Worm (Caenorhabditis elegans): ENCODE data around the gene islo-1.

The islo-1 gene

DNA sequence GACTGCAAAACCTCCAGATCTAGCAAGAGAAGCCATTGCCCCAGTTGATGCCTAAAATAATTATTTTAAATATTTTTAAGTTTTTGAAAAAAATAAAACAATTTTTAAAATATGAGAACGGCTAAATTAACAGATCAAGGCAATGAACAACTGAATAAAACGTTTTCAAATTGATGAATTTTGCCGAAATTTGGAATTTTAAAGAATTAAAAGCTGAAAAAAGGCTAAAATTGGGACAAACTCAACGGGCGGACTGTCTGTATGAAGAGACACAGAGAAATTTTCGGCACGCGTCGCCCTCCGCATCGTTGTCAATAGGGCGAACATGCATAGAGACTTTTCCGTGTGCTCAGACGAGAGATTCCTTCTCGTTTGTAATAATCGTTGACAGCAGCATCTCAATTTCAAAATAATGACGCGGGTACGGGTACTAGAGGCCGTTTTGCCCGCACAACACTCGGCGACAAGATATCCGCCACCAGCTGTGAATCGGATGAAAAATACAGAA is at the start of gene islo-1, which contains the start of gene isp-1 (continued):
- TF ChIP-seq madf-6 (GFP tag; IDR thresholded peaks at IDR 0.05), result 0 out of 2 replicates have a peak, but pooled peaks have one; percentile 19
- TF ChIP-seq mcd-1 (GFP tag; IDR thresholded peaks at IDR 0.05), result peak; percentile 81
- peak; percentile 33 for TF ChIP-seq K12H6.12 (tag; optimal IDR thresholded peaks at IDR 0.05)
- peak; percentile 33 for TF ChIP-seq dpl-1 (GFP tag; optimal IDR thresholded peaks at IDR 0.05)
- no peak for TF ChIP-seq T26A5.8 (tag; optimal IDR thresholded peaks at IDR 0.05)
- TF ChIP-seq aptf-2 (GFP tag; conservative IDR thresholded peaks at IDR 0.05), result no peak

DNA sequence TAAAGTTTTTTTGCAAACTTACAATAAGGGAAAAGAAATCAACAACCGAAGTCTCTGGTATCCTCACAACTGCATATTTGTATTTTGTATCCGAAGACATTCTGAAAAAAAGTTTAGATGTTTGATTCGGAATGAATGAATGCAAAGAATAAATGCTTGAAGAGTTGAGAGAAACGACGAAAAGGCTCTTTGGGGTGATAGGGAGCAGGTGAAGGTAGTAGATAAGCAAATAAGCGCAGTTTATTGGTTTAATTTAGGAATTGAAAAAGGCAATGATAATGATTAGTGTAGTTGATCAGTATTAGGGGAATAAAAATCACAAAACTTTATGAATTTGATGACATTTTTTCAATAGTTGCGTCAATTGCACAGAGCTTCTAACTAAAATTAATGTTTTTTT is 49.6 kb upstream of the islo-1 start, which contains the start of gene nsy-7:
TSS of gene nsy-7 (minus strand) at position 101 of the 400 bp plus-strand sequence.
- TF ChIP-seq mcd-1 (GFP tag; IDR thresholded peaks at IDR 0.05), result no peak
- TF ChIP-seq egrh-3 (GFP tag; IDR thresholded peaks at IDR 0.05), result no peak
- no peak for TF ChIP-seq hsf-1 (GFP tag; IDR thresholded peaks at IDR 0.05)
- TF ChIP-seq hlh-12 (tag; optimal IDR thresholded peaks at IDR 0.05), result no peak
- TF ChIP-seq nfyb-1 (GFP tag; IDR thresholded peaks at IDR 0.05), result no peak

DNA sequence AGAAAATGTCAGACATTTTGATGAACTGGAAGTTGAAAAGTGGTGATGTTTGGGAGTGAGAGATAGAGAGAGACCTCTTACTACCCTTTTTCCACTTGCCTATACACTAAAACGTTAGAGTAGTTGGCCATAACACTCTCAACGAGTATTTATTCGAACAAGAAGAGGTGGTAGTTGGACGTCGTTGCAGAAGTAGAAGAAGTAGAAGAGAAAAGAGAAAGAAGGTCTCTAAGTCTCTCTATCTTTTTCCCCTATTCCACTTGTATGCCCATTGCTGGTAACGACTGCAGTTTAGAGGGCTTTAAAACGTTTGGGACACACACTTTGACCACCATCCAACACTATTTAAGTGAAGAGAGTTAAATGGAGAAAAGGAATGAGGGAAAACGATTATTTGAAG is 44.6 kb upstream of the islo-1 start:
- TF ChIP-seq ceh-100 (GFP tag; IDR thresholded peaks at IDR 0.05) (no peak), F10E7.11 (tag; optimal IDR thresholded peaks at IDR 0.05) (no peak), ceh-79 (tag; optimal IDR thresholded peaks at IDR 0.05) (no peak), F33H1.4 (GFP tag; IDR thresholded peaks at IDR 0.05) (no peak), hlh-12 (tag; optimal IDR thresholded peaks at IDR 0.05) (no peak), mel-28 (tag; optimal IDR thresholded peaks at IDR 0.05; ENCODE audit: borderline replicate concordance) (no peak), B0261.1 (tag; optimal IDR thresholded peaks at IDR 0.05) (no peak), B0336.3 (GFP tag; IDR thresholded peaks at IDR 0.05) (no peak), T07F8.4 (tag; optimal IDR thresholded peaks at IDR 0.05) (no peak), let-607 (tag; optimal IDR thresholded peaks at IDR 0.05) (no peak)

DNA sequence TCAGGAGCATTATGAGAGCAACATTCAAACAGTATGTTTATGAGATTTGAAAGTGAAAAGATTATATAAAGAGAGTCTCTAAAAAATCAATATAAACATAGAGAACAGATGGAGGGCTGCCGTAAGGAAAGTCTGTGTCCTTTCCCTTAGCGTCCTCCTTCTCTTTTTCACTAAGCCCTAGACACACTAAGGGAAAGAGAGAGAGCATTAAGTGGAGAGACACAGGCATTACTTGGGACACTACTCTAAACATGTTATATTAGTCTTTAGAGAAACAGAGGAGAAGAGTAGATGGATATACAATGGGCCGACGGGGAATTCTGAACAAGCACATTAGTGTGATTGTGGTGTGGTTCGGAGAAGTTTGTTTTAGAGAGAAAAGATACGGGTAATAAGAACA is 39.8 kb upstream of the islo-1 start:
- TF ChIP-seq repo-1 (tag; optimal IDR thresholded peaks at IDR 0.05) (no peak), D2030.7 (GFP tag; IDR thresholded peaks at IDR 0.05) (no peak), lin-54 (GFP tag; optimal IDR thresholded peaks at IDR 0.05) (no peak), hmg-20 (GFP tag; IDR thresholded peaks at IDR 0.05) (no peak), C06A6.2 (GFP tag; conservative IDR thresholded peaks at IDR 0.05) (no peak), nhr-120 (GFP tag; IDR thresholded peaks at IDR 0.05) (no peak), dpl-1 (GFP tag; optimal IDR thresholded peaks at IDR 0.05) (no peak), lin-40 (tag; optimal IDR thresholded peaks at IDR 0.05) (no peak), sdz-38 (tag; optimal IDR thresholded peaks at IDR 0.05) (no peak), egrh-3 (GFP tag; IDR thresholded peaks at IDR 0.05) (no peak), ceh-79 (tag; optimal IDR thresholded peaks at IDR 0.05) (no peak), ztf-6 (GFP tag; IDR thresholded peaks at IDR 0.05) (no peak)

DNA sequence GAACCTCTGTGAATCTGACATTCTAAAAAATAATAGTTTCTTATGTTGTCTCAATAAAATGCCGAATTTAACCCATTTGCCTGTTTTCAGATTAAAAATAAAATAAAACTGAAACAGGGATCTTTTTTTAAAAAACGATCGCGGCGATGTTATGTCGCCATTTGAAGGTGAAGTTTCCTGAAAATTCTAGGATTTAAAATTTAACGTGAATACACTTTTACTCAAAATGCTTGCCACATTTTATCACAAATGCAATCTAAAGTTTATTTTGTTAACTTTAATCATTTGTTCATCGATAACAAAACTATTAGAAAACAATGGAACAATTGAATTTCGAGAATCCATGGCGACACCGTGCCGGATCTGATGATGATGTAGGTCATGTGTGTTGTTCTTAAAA is 36.6 kb upstream of the islo-1 start, which contains the start of gene Y42H9AR.2:
TSS of gene Y42H9AR.2 (plus strand) at position 301 of the 400 bp plus-strand sequence.
- TF ChIP-seq ets-4 (GFP tag; optimal IDR thresholded peaks at IDR 0.05), result no peak
- no peak for TF ChIP-seq lin-40 (tag; optimal IDR thresholded peaks at IDR 0.05)
- no peak for TF ChIP-seq ceh-91 (GFP tag; IDR thresholded peaks at IDR 0.05)
- no peak for TF ChIP-seq Y53G8AR.9 (GFP tag; conservative IDR thresholded peaks at IDR 0.05)

DNA sequence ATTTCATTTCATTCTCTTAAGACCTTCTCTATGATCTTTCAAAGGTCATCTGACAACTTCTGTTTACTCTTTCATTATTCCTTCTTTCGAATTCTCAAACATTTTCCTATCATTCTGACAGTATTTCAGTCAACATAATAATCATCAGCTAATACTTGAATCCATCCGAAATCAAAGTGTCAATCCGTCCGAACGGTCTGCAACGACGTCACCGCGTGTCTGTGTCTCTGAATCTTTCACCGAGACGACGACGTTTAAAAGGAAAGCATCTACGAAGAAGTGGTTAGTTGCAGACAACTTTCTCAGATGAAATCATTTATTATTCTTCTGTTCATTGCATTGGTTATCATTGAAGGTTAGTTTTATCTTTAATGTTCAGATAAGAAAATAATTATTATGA is 34.0 kb upstream of the islo-1 start, which contains the start of gene Y42H9AR.5:
TSS of gene Y42H9AR.5 (plus strand) at position 301 of the 400 bp plus-strand sequence.
- no peak for TF ChIP-seq sea-2 (GFP tag; IDR thresholded peaks at IDR 0.05)
- TF ChIP-seq ceh-27 (GFP tag; optimal IDR thresholded peaks at IDR 0.05), result no peak
- TF ChIP-seq rcor-1 (GFP tag; IDR thresholded peaks at IDR 0.05), result no peak
- TF ChIP-seq C06A6.2 (GFP tag; conservative IDR thresholded peaks at IDR 0.05), result no peak
- TF ChIP-seq F49E8.2 (tag; optimal IDR thresholded peaks at IDR 0.05; ENCODE audit: insufficient read depth), result no peak
- TF ChIP-seq attf-5 (GFP tag; optimal IDR thresholded peaks at IDR 0.05), result no peak
- TF ChIP-seq sdz-38 (tag; optimal IDR thresholded peaks at IDR 0.05), result no peak
- no peak for TF ChIP-seq madf-3 (GFP tag; IDR thresholded peaks at IDR 0.05)
- TF ChIP-seq ets-4 (GFP tag; optimal IDR thresholded peaks at IDR 0.05), result no peak
- no peak for TF ChIP-seq let-607 (tag; optimal IDR thresholded peaks at IDR 0.05)
- no peak for TF ChIP-seq lsy-27 (tag; optimal IDR thresholded peaks at IDR 0.05; ENCODE audit: borderline replicate concordance, insufficient read depth)
- no peak for TF ChIP-seq snpc-3.4 (tag; optimal IDR thresholded peaks at IDR 0.05)
- no peak for TF ChIP-seq ceh-40 (GFP tag; IDR thresholded peaks at IDR 0.05)
- no peak for TF ChIP-seq B0336.3 (GFP tag; IDR thresholded peaks at IDR 0.05)
